Worm (Caenorhabditis elegans): ENCODE data around the gene C15H7.3.
A peak's percentile ranks its signal among the peaks of the same experiment; 100 is the strongest.
"Not testable (repeated sequence)": the region's sequence is repeated elsewhere in the genome, so short reads cannot be mapped to it uniquely, and the experiment has no call there.

Gene C15H7.3

DNA sequence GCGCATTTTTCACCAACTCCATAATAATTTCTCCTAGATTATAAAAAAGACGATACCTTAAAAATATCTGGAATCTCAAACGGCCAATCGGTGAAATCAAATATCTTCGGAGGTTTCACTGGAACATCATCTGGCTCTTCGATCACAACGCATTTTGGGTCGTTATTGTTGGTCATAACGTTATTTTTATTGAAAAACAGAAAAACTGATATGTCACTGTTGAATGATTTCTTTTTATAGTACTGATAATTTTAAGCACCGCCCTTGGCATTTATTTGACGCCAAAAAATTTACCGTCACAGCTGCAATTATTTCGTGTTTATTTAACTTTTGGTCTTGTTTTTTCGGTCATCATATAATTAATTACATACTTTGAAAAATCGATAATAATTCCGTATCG is 38.3 kb upstream of the C15H7.3 start, which contains the start of gene best-5:
Gene best-5, minus strand, starts transcription at position 210 of the 400 bp plus-strand sequence.
- TF ChIP-seq ceh-63 (GFP tag; optimal IDR thresholded peaks at IDR 0.05): no peak
- TF ChIP-seq nhr-20 (tag; optimal IDR thresholded peaks at IDR 0.05): no peak
- no peak for TF ChIP-seq swsn-7 (tag; optimal IDR thresholded peaks at IDR 0.05)
- no peak for TF ChIP-seq unc-86 (tag; optimal IDR thresholded peaks at IDR 0.05)
- no peak for TF ChIP-seq mep-1 (tag; optimal IDR thresholded peaks at IDR 0.05)
- no peak for TF ChIP-seq fos-1 (tag; optimal IDR thresholded peaks at IDR 0.05)
- TF ChIP-seq xbp-1 (tag; optimal IDR thresholded peaks at IDR 0.05): no peak
- no peak for TF ChIP-seq ztf-11 (tag; optimal IDR thresholded peaks at IDR 0.05)
- no peak for TF ChIP-seq hlh-4 (tag; optimal IDR thresholded peaks at IDR 0.05)
- no peak for TF ChIP-seq tlp-1 (tag; optimal IDR thresholded peaks at IDR 0.05)
- TF ChIP-seq tbx-2 (tag; optimal IDR thresholded peaks at IDR 0.05): no peak
- TF ChIP-seq blmp-1 (tag; optimal IDR thresholded peaks at IDR 0.05): no peak
- no peak for TF ChIP-seq lin-14 (GFP tag; optimal IDR thresholded peaks at IDR 0.05)
- TF ChIP-seq sup-37 (GFP tag; optimal IDR thresholded peaks at IDR 0.05): no peak
- TF ChIP-seq lin-13 (GFP tag; optimal IDR thresholded peaks at IDR 0.05): no peak
- TF ChIP-seq ets-5 (GFP tag; IDR thresholded peaks at IDR 0.05): no peak
- no peak for TF ChIP-seq C34B4.2 (tag; optimal IDR thresholded peaks at IDR 0.05)
- no peak for TF ChIP-seq skn-1 (tag; optimal IDR thresholded peaks at IDR 0.05)
- TF ChIP-seq F16B12.6 (tag; optimal IDR thresholded peaks at IDR 0.05): no peak
- TF ChIP-seq aha-1 (tag; optimal IDR thresholded peaks at IDR 0.05): no peak

DNA sequence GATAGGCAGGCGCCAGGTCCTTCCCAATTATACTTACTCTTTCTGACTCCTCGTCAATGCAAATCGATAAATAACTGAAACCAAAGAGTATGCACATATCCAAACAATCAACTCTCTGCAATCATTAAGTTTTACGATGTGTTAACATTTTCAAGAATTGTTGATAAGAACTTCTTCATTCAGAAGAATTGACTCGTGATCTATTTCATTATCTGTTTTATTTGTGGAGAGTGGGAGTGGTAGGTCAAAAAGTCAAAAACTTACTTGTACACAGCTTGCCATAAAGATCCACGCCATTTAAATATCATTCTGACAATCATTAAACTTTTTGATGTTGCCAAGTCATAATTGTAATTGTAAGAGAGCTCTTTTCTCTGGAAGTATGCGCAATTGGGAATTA is 37.6 kb upstream of the C15H7.3 start:
- peak; percentile 77 for TF ChIP-seq elt-2 (tag; optimal IDR thresholded peaks at IDR 0.05)
- peak in 1 of 2 experiments; percentile 21 for TF ChIP-seq lin-35 (GFP tag; optimal IDR thresholded peaks at IDR 0.05)
- no peak for TF ChIP-seq nhr-237 (tag; optimal IDR thresholded peaks at IDR 0.05)

DNA sequence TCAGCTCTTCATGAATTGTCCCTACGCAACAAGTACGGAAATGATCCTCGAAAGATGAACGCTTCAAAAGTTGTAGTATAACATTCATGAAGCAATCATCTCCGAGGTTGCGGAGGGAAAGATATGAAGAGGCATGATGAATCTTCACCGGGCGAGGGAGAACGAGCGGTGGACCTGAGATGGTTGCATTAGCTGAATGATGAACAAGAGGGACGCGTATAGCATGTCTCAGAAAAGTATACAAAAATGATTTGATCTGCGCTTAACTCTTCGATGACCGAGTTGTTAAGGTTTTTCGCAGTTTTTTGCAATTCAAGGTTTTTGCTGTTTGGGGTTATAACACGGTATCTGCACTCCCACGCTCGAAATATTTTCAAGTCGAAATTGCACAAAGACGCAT is 34.2 kb upstream of the C15H7.3 start, which contains the start of gene C07A9.10:
Gene C07A9.10, minus strand, starts transcription at position 101 of the 400 bp plus-strand sequence.
- TF ChIP-seq lin-13 (GFP tag; optimal IDR thresholded peaks at IDR 0.05): no peak
- TF ChIP-seq C16A3.4 (tag; optimal IDR thresholded peaks at IDR 0.05): no peak
- no peak for TF ChIP-seq mab-9 (GFP tag; IDR thresholded peaks at IDR 0.05)
- TF ChIP-seq ceh-82 (tag; optimal IDR thresholded peaks at IDR 0.05): no peak
- TF ChIP-seq hlh-4 (tag; optimal IDR thresholded peaks at IDR 0.05): no peak
- no peak for TF ChIP-seq efl-3 (GFP tag; optimal IDR thresholded peaks at IDR 0.05)
- TF ChIP-seq lin-15B (tag; optimal IDR thresholded peaks at IDR 0.05): no peak
- no peak for TF ChIP-seq pax-3 (tag; optimal IDR thresholded peaks at IDR 0.05)
- no peak for TF ChIP-seq fkh-4 (tag; optimal IDR thresholded peaks at IDR 0.05; ENCODE audit: borderline replicate concordance)
- no peak for TF ChIP-seq isw-1 (GFP tag; IDR thresholded peaks at IDR 0.05)
- no peak for TF ChIP-seq fkh-8 (tag; optimal IDR thresholded peaks at IDR 0.05)
- TF ChIP-seq nhr-237 (tag; optimal IDR thresholded peaks at IDR 0.05): no peak
- no peak for TF ChIP-seq ceh-63 (GFP tag; optimal IDR thresholded peaks at IDR 0.05)
- TF ChIP-seq fos-1 (tag; optimal IDR thresholded peaks at IDR 0.05): no peak
- TF ChIP-seq zag-1 (tag; optimal IDR thresholded peaks at IDR 0.05): no peak
- no peak for TF ChIP-seq Y116A8C.19 (tag; optimal IDR thresholded peaks at IDR 0.05; ENCODE audit: borderline replicate concordance)
- no peak for TF ChIP-seq nhr-90 (tag; optimal IDR thresholded peaks at IDR 0.05; ENCODE audit: poor library complexity)
- no peak for TF ChIP-seq unc-130 (tag; optimal IDR thresholded peaks at IDR 0.05)
- no peak for TF ChIP-seq blmp-1 (tag; optimal IDR thresholded peaks at IDR 0.05)
- TF ChIP-seq dpl-1 (GFP tag; optimal IDR thresholded peaks at IDR 0.05): no peak

ce11 chrIII:9682729-9683128 is 31.0 kb upstream of the C15H7.3 start, which contains the start of gene C07A9.5:
C07A9.5 (minus strand) TSS chrIII:9682829.
- not testable (repeated sequence) for TF ChIP-seq blmp-1 (tag; optimal IDR thresholded peaks at IDR 0.05); lin-15B (tag; optimal IDR thresholded peaks at IDR 0.05); hlh-17 (GFP tag; optimal IDR thresholded peaks at IDR 0.05; ENCODE audit: borderline replicate concordance)

All from whole organism, L1 larva.